Worm (Caenorhabditis elegans) whole organism, L3 larva: ENCODE results near the gene unc-69.

Experiments used
- aly-2 ChIP-seq: fragments of 150-350 bp; optimal IDR thresholded peaks from 2 replicates; lab custom pipeline; 2014; ENCODE audit warnings: missing biosample characterization, missing genetic modification characterization
- egl-27 ChIP-seq: sonication (generic microtip); optimal IDR thresholded peaks from 4 replicates; lab custom pipeline; 2017; ENCODE audit warnings: missing biosample characterization, missing genetic modification reagents, missing genetic modification characterization
- elt-3 ChIP-seq, 3 experiments: fragments of 150-350 bp in 1 of 3; sonication (generic microtip) in 2 of 3; optimal IDR thresholded peaks; 2 replicates in 2 of 3; 4 replicates in 1 of 3; lab custom pipeline; 2014 to 2017; ENCODE audit warnings: missing biosample characterization in 3 of 3, missing genetic modification characterization in 3 of 3
- fkh-10 ChIP-seq: sonication (generic microtip); optimal IDR thresholded peaks from 2 replicates; lab custom pipeline; 2017; ENCODE audit warnings: missing biosample characterization, missing genetic modification reagents, missing genetic modification characterization
- mml-1 ChIP-seq: fragments of 150-350 bp; sonication (generic microtip); optimal IDR thresholded peaks from 3 replicates; lab custom pipeline; 2014; ENCODE audit warnings: missing biosample characterization, missing genetic modification characterization
- nhr-11 ChIP-seq: fragments of 150-350 bp; optimal IDR thresholded peaks from 2 replicates; lab custom pipeline; 2014; ENCODE audit warnings: missing biosample characterization, missing genetic modification characterization
- nhr-43 ChIP-seq: sonication (generic microtip); optimal IDR thresholded peaks from 2 replicates; lab custom pipeline; 2016; ENCODE audit warnings: mild to moderate bottlenecking, missing genetic modification characterization, missing compliant biosample characterization; ENCODE audit not compliant: poor library complexity, severe bottlenecking
- pqm-1 ChIP-seq: fragments of 150-350 bp; optimal IDR thresholded peaks from 2 replicates; lab custom pipeline; 2017; ENCODE audit warnings: missing biosample characterization, missing genetic modification characterization, inconsistent platforms
- zag-1 ChIP-seq: fragments of 150-350 bp; optimal IDR thresholded peaks from 2 replicates; lab custom pipeline; 2014; ENCODE audit warnings: missing biosample characterization, missing genetic modification characterization

- TF ChIP-seq mml-1 (tag; lab: Kevin White, UChicago) = no peak
- TF ChIP-seq pqm-1 = no peak
- no peak for TF ChIP-seq nhr-11 (tag; lab: Kevin White, UChicago)
- no peak for TF ChIP-seq egl-27 (tag; lab: Kevin White, UChicago)
- no peak for TF ChIP-seq nhr-43 (tag; lab: Kevin White, UChicago)
- no peak for TF ChIP-seq zag-1 (tag; lab: Kevin White, UChicago)
- no peak for TF ChIP-seq fkh-10 (GFP tag; lab: Kevin White, UChicago)
- TF ChIP-seq aly-2 (tag; lab: Kevin White, UChicago) = no peak
- no peak for TF ChIP-seq elt-3 (tag; optimal IDR thresholded peaks at IDR 0.05; lab: Kevin White, UChicago)
These were observed 45.9 kb downstream of the unc-69 start, which contains the start of gene tbc-8 for ce11 chrIII:10364656-10365055.
